Fruit fly (Drosophila melanogaster) whole organism, embryonic: ENCODE data around the gene PIP82.
A peak's percentile ranks its signal among the peaks of the same experiment; 100 is the strongest.

Experiments used
- Ada2b ChIP-seq: fragments of 200-800 bp; sonication (Bioruptor generic); IDR thresholded peaks from 2 replicates; pipeline ENCODE4 v1.3.6; 2022; ENCODE audit warnings: missing biosample characterization, missing genetic modification characterization
- Atf-2 ChIP-seq: fragments of 200-800 bp; sonication (Bioruptor generic); optimal IDR thresholded peaks from 2 replicates; lab custom pipeline; 2016; ENCODE audit warnings: missing biosample characterization, missing genetic modification characterization
- CG1024 ChIP-seq: fragments of 200-800 bp; sonication (Bioruptor generic); IDR thresholded peaks from 2 replicates; pipeline ENCODE4 v1.3.6; 2022; ENCODE audit warnings: missing biosample characterization, missing genetic modification characterization
- CG10267 ChIP-seq: fragments of 200-800 bp; sonication (Bioruptor generic); optimal IDR thresholded peaks from 2 replicates; lab custom pipeline; 2018; ENCODE audit warnings: missing biosample characterization, mild to moderate bottlenecking, missing genetic modification characterization, moderate library complexity
- CG11093 ChIP-seq: fragments of 200-800 bp; sonication (Bioruptor generic); IDR thresholded peaks from 3 replicates; pipeline ENCODE4 v1.3.6; 2022; ENCODE audit warnings: missing biosample characterization, missing genetic modification characterization
- CG13123 ChIP-seq: fragments of 200-800 bp; sonication (Bioruptor generic); optimal IDR thresholded peaks from 2 replicates; lab custom pipeline; 2016; ENCODE audit warnings: missing biosample characterization, missing genetic modification characterization
- CG14014 ChIP-seq: fragments of 200-800 bp; sonication (Bioruptor generic); IDR thresholded peaks from 2 replicates; pipeline ENCODE4 v1.3.6; 2022; ENCODE audit warnings: missing biosample characterization, missing genetic modification characterization
- CG31224 ChIP-seq: fragments of 200-800 bp; sonication (Bioruptor generic); IDR thresholded peaks from 2 replicates; pipeline ENCODE4 v1.3.6; 2022; ENCODE audit warnings: missing biosample characterization, missing genetic modification characterization
- CG31441 ChIP-seq: fragments of 200-800 bp; sonication (Bioruptor generic); IDR thresholded peaks from 2 replicates; pipeline ENCODE4 v1.3.6; 2022; ENCODE audit warnings: missing biosample characterization, missing genetic modification characterization
- CG3407 ChIP-seq: fragments of 200-800 bp; sonication (Bioruptor generic); optimal IDR thresholded peaks from 2 replicates; lab custom pipeline; 2018; ENCODE audit warnings: missing biosample characterization, mild to moderate bottlenecking, missing genetic modification characterization
- CG34422 ChIP-seq: fragments of 200-800 bp; sonication (Bioruptor generic); IDR thresholded peaks from 3 replicates; pipeline ENCODE4 v1.3.6; 2022; ENCODE audit warnings: missing biosample characterization, missing genetic modification characterization
- CG3847 ChIP-seq: fragments of 200-800 bp; sonication (Bioruptor generic); IDR thresholded peaks from 2 replicates; pipeline ENCODE4 v1.3.6; 2022; ENCODE audit warnings: missing biosample characterization, missing genetic modification characterization
- CG4328 ChIP-seq: fragments of 200-800 bp; sonication (Bioruptor generic); optimal IDR thresholded peaks from 3 replicates; lab custom pipeline; 2017; ENCODE audit warnings: missing biosample characterization, missing genetic modification reagents, missing genetic modification characterization
- CG4424 ChIP-seq: fragments of 200-800 bp; sonication (Bioruptor generic); optimal IDR thresholded peaks from 3 replicates; lab custom pipeline; 2016; ENCODE audit warnings: missing biosample characterization, missing genetic modification characterization
- CG5953 ChIP-seq: fragments of 200-800 bp; sonication (Bioruptor generic); IDR thresholded peaks from 2 replicates; pipeline ENCODE4 v1.3.6; 2022; ENCODE audit warnings: missing biosample characterization, missing genetic modification characterization
- CG8089 ChIP-seq: fragments of 200-800 bp; sonication (Bioruptor generic); optimal IDR thresholded peaks from 3 replicates; lab custom pipeline; 2016; ENCODE audit warnings: missing biosample characterization, missing genetic modification characterization
- CG8924 ChIP-seq: fragments of 200-800 bp; optimal IDR thresholded peaks from 3 replicates; lab custom pipeline; 2019; ENCODE audit warnings: missing biosample characterization, mild to moderate bottlenecking, missing genetic modification characterization, moderate library complexity
- CG9609 ChIP-seq: fragments of 200-800 bp; sonication (Bioruptor generic); optimal IDR thresholded peaks from 3 replicates; lab custom pipeline; 2016; ENCODE audit warnings: missing biosample characterization, missing genetic modification characterization
- D ChIP-seq, 2 experiments: fragments of 200-800 bp in 1 of 2; fragments of >200 bp in 1 of 2; sonication (Bioruptor generic) in 1 of 2; optimal IDR thresholded peaks; 2 replicates in 1 of 2; 3 replicates in 1 of 2; lab custom pipeline; 2017; ENCODE audit warnings: mild to moderate bottlenecking in 1 of 2, missing biosample characterization in 1 of 2, missing genetic modification characterization in 1 of 2, missing genetic modification reagents in 1 of 2
- D19B ChIP-seq: fragments of 200-800 bp; sonication (Bioruptor generic); optimal IDR thresholded peaks from 2 replicates; lab custom pipeline; 2017; ENCODE audit warnings: missing biosample characterization, mild to moderate bottlenecking, missing genetic modification characterization
- Doc3 ChIP-seq: fragments of 200-800 bp; sonication (Bioruptor generic); IDR thresholded peaks from 3 replicates; pipeline ENCODE4 v1.3.6; 2022; ENCODE audit warnings: missing biosample characterization, missing genetic modification characterization; ENCODE audit not compliant: partially characterized antibody
- E2f1 ChIP-seq: fragments of 200-800 bp; sonication (Bioruptor generic); IDR thresholded peaks from 2 replicates; pipeline ENCODE4 v1.3.6; 2022; ENCODE audit warnings: missing biosample characterization, missing genetic modification characterization
- Fer3 ChIP-seq: fragments of 200-800 bp; sonication (Bioruptor generic); optimal IDR thresholded peaks from 2 replicates; lab custom pipeline; 2018; ENCODE audit warnings: missing biosample characterization, mild to moderate bottlenecking, missing genetic modification characterization, moderate library complexity
- Gug ChIP-seq: fragments of 200-800 bp; sonication (Bioruptor generic); IDR thresholded peaks from 4 replicates; pipeline ENCODE4 v1.3.6; 2022; ENCODE audit warnings: missing biosample characterization, missing genetic modification characterization
- HLH54F ChIP-seq: fragments of 200-800 bp; sonication (Bioruptor generic); optimal IDR thresholded peaks from 3 replicates; lab custom pipeline; 2016; ENCODE audit warnings: missing biosample characterization, missing genetic modification characterization
- MTF-1 ChIP-seq: fragments of 200-800 bp; sonication (Bioruptor generic); optimal IDR thresholded peaks from 2 replicates; lab custom pipeline; 2018; ENCODE audit warnings: missing biosample characterization, mild to moderate bottlenecking, missing genetic modification characterization, borderline replicate concordance
- Med ChIP-seq: fragments of 200-800 bp; sonication (Bioruptor generic); peaks from one replicate; lab custom pipeline; 2016; ENCODE audit warnings: missing biosample characterization, missing genetic modification characterization, mild to moderate bottlenecking, inconsistent platforms, moderate library complexity
- Meics ChIP-seq: fragments of 200-800 bp; sonication (Bioruptor generic); optimal IDR thresholded peaks from 2 replicates; lab custom pipeline; 2017; ENCODE audit warnings: missing biosample characterization, mild to moderate bottlenecking, missing genetic modification characterization
- Mes4 ChIP-seq: fragments of 200-800 bp; sonication (Bioruptor generic); optimal IDR thresholded peaks from 2 replicates; lab custom pipeline; 2016; ENCODE audit warnings: missing biosample characterization, missing genetic modification characterization
- Mrtf ChIP-seq: fragments of 200-800 bp; sonication (Bioruptor generic); IDR thresholded peaks from 3 replicates; pipeline ENCODE4 v1.3.6; 2022; ENCODE audit warnings: missing biosample characterization, missing genetic modification characterization
- NC2α ChIP-seq: fragments of 200-800 bp; sonication (Bioruptor generic); optimal IDR thresholded peaks from 2 replicates; lab custom pipeline; 2016; ENCODE audit warnings: missing biosample characterization, missing genetic modification characterization
- Nf-YA ChIP-seq: fragments of 200-800 bp; sonication (Bioruptor generic); IDR thresholded peaks from 2 replicates; pipeline ENCODE4 v1.3.6; 2022; ENCODE audit warnings: missing biosample characterization, missing genetic modification characterization
- Xbp1 ChIP-seq: fragments of 200-800 bp; sonication (Bioruptor generic); optimal IDR thresholded peaks from 3 replicates; lab custom pipeline; 2016; ENCODE audit warnings: missing biosample characterization, mild to moderate bottlenecking, missing genetic modification characterization
- YL-1 ChIP-seq: fragments of 200-800 bp; sonication (Bioruptor generic); optimal IDR thresholded peaks from 3 replicates; lab custom pipeline; 2017; ENCODE audit warnings: missing biosample characterization, mild to moderate bottlenecking, missing genetic modification characterization
- ara ChIP-seq: fragments of 200-800 bp; sonication (Bioruptor generic); IDR thresholded peaks from 2 replicates; pipeline ENCODE4 v1.3.6; 2022; ENCODE audit warnings: missing biosample characterization, missing genetic modification characterization
- bab2 ChIP-seq: fragments of 200-800 bp; sonication (Bioruptor generic); optimal IDR thresholded peaks from 2 replicates; lab custom pipeline; 2016; ENCODE audit warnings: missing biosample characterization, missing genetic modification characterization
- bsh ChIP-seq, 2 experiments: fragments of 200-800 bp; sonication (Bioruptor generic); optimal IDR thresholded peaks; 2 replicates each; lab custom pipeline; 2017 to 2018; ENCODE audit warnings: mild to moderate bottlenecking in 2 of 2, missing biosample characterization in 2 of 2, missing genetic modification characterization in 2 of 2, moderate library complexity in 1 of 2
- btn ChIP-seq: fragments of 200-800 bp; sonication (Bioruptor generic); optimal IDR thresholded peaks from 2 replicates; lab custom pipeline; 2016; ENCODE audit warnings: missing biosample characterization, missing genetic modification characterization
- dan ChIP-seq: fragments of 200-800 bp; sonication (Bioruptor generic); IDR thresholded peaks from 2 replicates; pipeline ENCODE4 v1.3.6; 2022; ENCODE audit warnings: missing biosample characterization, missing genetic modification characterization
- ems ChIP-seq: fragments of 200-800 bp; sonication (Bioruptor generic); optimal IDR thresholded peaks from 3 replicates; lab custom pipeline; 2016; ENCODE audit warnings: missing biosample characterization, missing genetic modification characterization
- gem ChIP-seq: fragments of 200-800 bp; sonication (Bioruptor generic); optimal IDR thresholded peaks from 2 replicates; lab custom pipeline; 2019; ENCODE audit warnings: missing biosample characterization, mild to moderate bottlenecking, missing genetic modification characterization, moderate library complexity
- kay ChIP-seq: fragments of 200-800 bp; sonication (Bioruptor generic); optimal IDR thresholded peaks from 2 replicates; lab custom pipeline; 2016; ENCODE audit warnings: missing biosample characterization, missing genetic modification characterization
- lmd ChIP-seq: fragments of 200-800 bp; sonication (Bioruptor generic); IDR thresholded peaks from 2 replicates; pipeline ENCODE4 v1.3.6; 2022; ENCODE audit warnings: missing biosample characterization, missing genetic modification characterization
- mam ChIP-seq: fragments of 200-800 bp; sonication (Bioruptor generic); optimal IDR thresholded peaks from 3 replicates; lab custom pipeline; 2016; ENCODE audit warnings: missing biosample characterization, missing genetic modification characterization
- pan ChIP-seq, 4 experiments: fragments of >200 bp in 3 of 4; fragments of 200-800 bp in 1 of 4; sonication (Bioruptor generic) in 1 of 4; optimal IDR thresholded peaks in 3 of 4; IDR thresholded peaks in 1 of 4; 2 replicates each; pipeline versions ENCODE4 v1.3.6 to Lab custom; 2017 to 2022; ENCODE audit warnings: missing biosample characterization in 2 of 4, missing genetic modification characterization in 2 of 4, mixed read lengths in 1 of 4
- pho ChIP-seq: fragments of 200-800 bp; sonication (Bioruptor generic); optimal IDR thresholded peaks from 2 replicates; lab custom pipeline; 2016; ENCODE audit warnings: missing biosample characterization, missing genetic modification characterization
- unpg ChIP-seq: fragments of 200-800 bp; sonication (Bioruptor generic); optimal IDR thresholded peaks from 3 replicates; lab custom pipeline; 2018; ENCODE audit warnings: missing biosample characterization, mild to moderate bottlenecking, missing genetic modification characterization, moderate library complexity
- wek ChIP-seq: fragments of 200-800 bp; sonication (Bioruptor generic); optimal IDR thresholded peaks from 3 replicates; lab custom pipeline; 2018; ENCODE audit warnings: missing biosample characterization, mild to moderate bottlenecking, missing genetic modification characterization, moderate library complexity
- zf30C ChIP-seq: fragments of 200-800 bp; sonication (Bioruptor generic); optimal IDR thresholded peaks from 3 replicates; lab custom pipeline; 2018; ENCODE audit warnings: missing biosample characterization, mild to moderate bottlenecking, missing genetic modification characterization
- zfh1 ChIP-seq: fragments of 200-800 bp; sonication (Bioruptor generic); IDR thresholded peaks from 3 replicates; pipeline ENCODE4 v1.3.6; 2022; ENCODE audit warnings: missing biosample characterization, missing genetic modification characterization

The PIP82 gene

DNA sequence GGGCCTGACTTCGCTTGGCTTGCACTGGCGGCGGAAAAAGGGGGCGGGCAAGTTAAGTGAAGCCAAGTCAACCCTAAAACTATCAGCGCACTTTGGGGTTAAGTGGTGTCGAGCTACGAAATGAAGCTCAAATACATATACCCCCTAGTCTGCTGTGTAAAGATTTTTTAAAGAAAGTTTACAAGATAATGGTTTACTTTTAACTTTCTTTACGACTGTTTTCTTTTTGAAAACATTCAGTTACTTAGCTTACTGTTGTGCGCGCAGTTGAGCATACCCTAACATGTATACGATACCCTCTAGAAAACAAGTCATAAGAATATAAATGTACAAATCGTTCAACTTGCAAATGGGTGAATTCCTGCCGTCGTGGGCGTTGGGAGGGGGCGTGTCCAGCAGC lies 13.2 kb upstream of the PIP82 start (continued):
- TF ChIP-seq Med (GFP tag; lab: Kevin White, UChicago) (peak; percentile 69), CG10267 (tag; lab: Kevin White, UChicago) (peak; percentile 13), CG14014 (GFP tag; lab: Robert Waterston, UW) (peak; percentile 46; the same call in 1 of the 2 replicates), CG31441 (GFP tag; lab: Robert Waterston, UW) (peak; percentile 26; the same call in 1 of the 2 replicates), unpg (GFP tag; lab: Kevin White, UChicago) (no peak), CG8089 (peak; percentile 11), Xbp1 (GFP tag; lab: Kevin White, UChicago) (peak; percentile 41), CG34422 (GFP tag; lab: Robert Waterston, UW) (0 out of 3 replicates have a peak, but pooled peaks have one; percentile 26), btn (GFP tag; lab: Kevin White, UChicago) (no peak), CG11093 (GFP tag; lab: Robert Waterston, UW) (no peak), YL-1 (GFP tag; lab: Kevin White, UChicago) (no peak), Mrtf (GFP tag; lab: Robert Waterston, UW) (0 out of 3 replicates have a peak, but pooled peaks have one; percentile 16), Meics (no peak), D (optimal IDR thresholded peaks at IDR 0.05; lab: Kevin White, UChicago) (no peak), D (GFP tag; optimal IDR thresholded peaks at IDR 0.05; lab: Kevin White, UChicago) (no peak), HLH54F (GFP tag; lab: Kevin White, UChicago) (no peak), bsh (GFP tag; optimal IDR thresholded peaks at IDR 0.05; lab: Kevin White, UChicago) (peak in 1 of 2 experiments; percentile 48), wek (GFP tag; lab: Kevin White, UChicago) (no peak), CG5953 (GFP tag; lab: Robert Waterston, UW) (no peak), dan (GFP tag; lab: Robert Waterston, UW) (no peak), Fer3 (tag; lab: Kevin White, UChicago) (no peak), Gug (GFP tag; lab: Robert Waterston, UW) (peak; percentile 30; the same call in 1 of the 4 replicates), pan (optimal IDR thresholded peaks at IDR 0.05; lab: Kevin White, UChicago) (no peak), pan (GFP tag; optimal IDR thresholded peaks at IDR 0.05 in 1 of 2, IDR thresholded peaks at IDR 0.05 in 1 of 2) (peak in 1 of 2 experiments; percentile 39), Doc3 (GFP tag; lab: Robert Waterston, UW) (no peak), CG3407 (no peak), NC2α (GFP tag; lab: Kevin White, UChicago) (no peak), bab2 (GFP tag; lab: Kevin White, UChicago) (peak; percentile 42), CG3847 (GFP tag; lab: Robert Waterston, UW) (peak; percentile 27; the same call in 1 of the 2 replicates), zfh1 (GFP tag; lab: Robert Waterston, UW) (no peak), ara (peak; percentile 44; the same call in 1 of the 2 replicates), E2f1 (GFP tag; lab: Robert Waterston, UW) (no peak), mam (GFP tag; lab: Kevin White, UChicago) (peak; percentile 40), MTF-1 (no peak), CG9609 (GFP tag; lab: Kevin White, UChicago) (no peak), gem (tag; lab: Kevin White, UChicago) (peak; percentile 68), pho (GFP tag; lab: Kevin White, UChicago) (peak; percentile 3), Ada2b (peak; percentile 47; the same call in 1 of the 2 replicates), CG1024 (GFP tag; lab: Robert Waterston, UW) (no peak), Mes4 (no peak), D19B (peak; percentile 82), CG8924 (tag; lab: Kevin White, UChicago) (peak; percentile 25), CG4328 (GFP tag; lab: Kevin White, UChicago) (no peak), lmd (GFP tag; lab: Robert Waterston, UW) (peak; percentile 48), ems (GFP tag; lab: Kevin White, UChicago) (no peak), Atf-2 (GFP tag; lab: Kevin White, UChicago) (no peak), Nf-YA (0 out of 2 replicates have a peak, but pooled peaks have one; percentile 25), zf30C (GFP tag; lab: Kevin White, UChicago) (no peak), CG4424 (no peak), kay (no peak), CG31224 (GFP tag; lab: Robert Waterston, UW) (no peak), CG13123 (GFP tag; lab: Kevin White, UChicago) (no peak)
